Fruit fly (Drosophila melanogaster): ENCODE data around the gene CG11327.

CG11327 gene

DNA sequence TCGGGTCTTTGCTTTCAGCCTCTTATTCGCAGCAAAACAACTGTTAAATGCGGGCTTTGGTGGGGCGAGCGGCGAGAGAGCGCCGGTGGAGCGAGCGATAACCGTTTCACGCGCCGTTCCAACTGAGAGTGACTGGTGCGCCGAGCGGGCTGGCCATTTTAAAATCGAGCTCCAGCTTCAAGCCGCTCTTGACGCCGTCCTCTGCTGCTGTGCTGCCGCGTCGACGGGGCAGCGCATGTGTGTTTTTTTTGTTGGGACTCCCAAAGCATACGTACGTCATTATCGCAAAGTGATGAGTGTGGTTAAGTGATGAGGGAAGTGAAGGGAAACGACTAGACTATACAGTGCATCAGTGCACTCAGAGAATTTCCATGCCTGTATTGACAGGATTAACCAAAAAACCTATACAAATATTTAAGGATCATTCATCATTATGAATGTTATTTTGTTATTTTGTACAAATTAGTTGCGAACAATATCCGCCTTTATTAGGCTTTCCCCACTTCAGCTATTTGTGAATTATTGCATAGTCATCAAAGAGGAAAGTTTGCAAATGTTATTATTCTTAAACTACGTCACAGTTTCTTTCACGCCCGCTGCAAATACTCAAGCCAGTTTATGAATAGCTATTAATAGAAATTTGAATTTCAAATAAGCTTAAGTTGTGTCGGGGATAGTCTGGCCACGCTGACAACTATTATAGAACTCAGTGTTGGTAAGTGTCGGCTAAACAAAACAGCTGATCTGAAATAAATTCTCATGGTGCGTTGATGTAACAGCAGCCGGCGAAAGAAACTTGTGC is 13.1 kb downstream of the CG11327 start, which contains the start of gene Spn27A (continued):
- TF ChIP-seq repo (GFP tag; optimal IDR thresholded peaks at IDR 0.05): peak; percentile 1
- no peak for TF ChIP-seq Deaf1 (tag; optimal IDR thresholded peaks at IDR 0.05)
- TF ChIP-seq wdn (GFP tag; IDR thresholded peaks at IDR 0.05): no peak
- peak in 1 of 3 experiments; percentile 24 for TF ChIP-seq Stat92E (GFP tag; optimal IDR thresholded peaks at IDR 0.05)
- TF ChIP-seq CG7271 (tag; optimal IDR thresholded peaks at IDR 0.05): no peak
- TF ChIP-seq CG6813 (GFP tag; optimal IDR thresholded peaks at IDR 0.05): peak; percentile 25
- TF ChIP-seq fd102C (GFP tag; optimal IDR thresholded peaks at IDR 0.05): no peak
- no peak; the same call in 1 of the 2 replicates for TF ChIP-seq Ptx1 (GFP tag; IDR thresholded peaks at IDR 0.05)
- TF ChIP-seq rib (GFP tag; IDR thresholded peaks at IDR 0.05): 0 out of 2 replicates have a peak, but pooled peaks have one; percentile 17
- TF ChIP-seq Med (GFP tag): peak; percentile 95
- no peak for TF ChIP-seq trh (GFP tag; optimal IDR thresholded peaks at IDR 0.05)
- TF ChIP-seq HHEX (GFP tag; optimal IDR thresholded peaks at IDR 0.05): peak; percentile 60
- peak; percentile 64 for TF ChIP-seq Asciz (GFP tag; optimal IDR thresholded peaks at IDR 0.05)
- TF ChIP-seq CG9215 (GFP tag; IDR thresholded peaks at IDR 0.05): no peak
- no peak for TF ChIP-seq TFAM (GFP tag; optimal IDR thresholded peaks at IDR 0.05)
- TF ChIP-seq CG11504 (tag; optimal IDR thresholded peaks at IDR 0.05): no peak
- peak; percentile 43 for TF ChIP-seq Dek (tag; optimal IDR thresholded peaks at IDR 0.05)
- no peak for TF ChIP-seq ab (GFP tag; optimal IDR thresholded peaks at IDR 0.05)
- TF ChIP-seq hb (GFP tag; IDR thresholded peaks at IDR 0.05; ENCODE audit: partially characterized antibody): no peak
- no peak for TF ChIP-seq CG14965 (GFP tag; optimal IDR thresholded peaks at IDR 0.05; ENCODE audit: borderline replicate concordance)
- TF ChIP-seq sisA (GFP tag; IDR thresholded peaks at IDR 0.05): peak; percentile 28; the same call in 1 of the 2 replicates
- TF ChIP-seq CG7987 (GFP tag; optimal IDR thresholded peaks at IDR 0.05): no peak
- peak; percentile 19; the same call in 2 of the 3 replicates for TF ChIP-seq CG14050 (GFP tag; IDR thresholded peaks at IDR 0.05)
- peak; percentile 24 for TF ChIP-seq CG7928 (GFP tag; optimal IDR thresholded peaks at IDR 0.05)
- peak; percentile 34 for TF ChIP-seq Chrac-16 (GFP tag; optimal IDR thresholded peaks at IDR 0.05)
- TF ChIP-seq CG4820 (GFP tag; optimal IDR thresholded peaks at IDR 0.05): peak; percentile 55
- TF ChIP-seq D19A (tag; optimal IDR thresholded peaks at IDR 0.05): no peak
- TF ChIP-seq esg (GFP tag; conservative IDR thresholded peaks at IDR 0.05): no peak; the same call in 1 of the 2 replicates
- TF ChIP-seq sim (GFP tag; IDR thresholded peaks at IDR 0.05): peak; percentile 28; the same call in 1 of the 2 replicates
- no peak for TF ChIP-seq CG16815 (GFP tag; optimal IDR thresholded peaks at IDR 0.05)
- TF ChIP-seq Sox100B (GFP tag; optimal IDR thresholded peaks at IDR 0.05): peak; percentile 59
- no peak for TF ChIP-seq ac (GFP tag; optimal IDR thresholded peaks at IDR 0.05)
- peak; percentile 64 for TF ChIP-seq Jarid2 (GFP tag; optimal IDR thresholded peaks at IDR 0.05)
- peak; percentile 46 for TF ChIP-seq CG1602 (GFP tag; optimal IDR thresholded peaks at IDR 0.05)
- peak; percentile 59 for TF ChIP-seq fd96Cb (tag; optimal IDR thresholded peaks at IDR 0.05)
- TF ChIP-seq CTCF (GFP tag; optimal IDR thresholded peaks at IDR 0.05): peak; percentile 31
- no peak for TF ChIP-seq inv (GFP tag; IDR thresholded peaks at IDR 0.05; ENCODE audit: partially characterized antibody)
- peak; percentile 50; the same call in 1 of the 2 replicates for TF ChIP-seq ap (GFP tag; IDR thresholded peaks at IDR 0.05)
- no peak for TF ChIP-seq ttk (GFP tag; IDR thresholded peaks at IDR 0.05)
- peak; percentile 63 for TF ChIP-seq CG12659 (GFP tag; optimal IDR thresholded peaks at IDR 0.05)
- peak; percentile 70 for TF ChIP-seq crol (GFP tag; IDR thresholded peaks at IDR 0.05)
- TF ChIP-seq CG34422 (GFP tag; IDR thresholded peaks at IDR 0.05): no peak
- no peak for TF ChIP-seq sr (GFP tag; IDR thresholded peaks at IDR 0.05)
- TF ChIP-seq CG8944 (GFP tag; optimal IDR thresholded peaks at IDR 0.05): peak; percentile 0
- peak; percentile 80; the same call in 3 of the 4 replicates for TF ChIP-seq chinmo (GFP tag; IDR thresholded peaks at IDR 0.05; ENCODE audit: partially characterized antibody)
- 0 out of 3 replicates have a peak, but pooled peaks have one; percentile 19 for TF ChIP-seq CG11695 (GFP tag; IDR thresholded peaks at IDR 0.05)
- no peak for TF ChIP-seq Lim3 (GFP tag; IDR thresholded peaks at IDR 0.05)
- TF ChIP-seq Ssrp (tag; optimal IDR thresholded peaks at IDR 0.05): peak; percentile 64
- 0 out of 2 replicates have a peak, but pooled peaks have one; percentile 14 for TF ChIP-seq CG14441 (GFP tag; IDR thresholded peaks at IDR 0.05)

All from whole organism, embryonic.